Fruit fly (Drosophila melanogaster) whole organism, adult: Measurements from ENCODE around the gene ND-SGDH.

ENCODE experiments used
- CG12768 ChIP-seq: fragments of 200-800 bp; sonication (Bioruptor generic); optimal IDR thresholded peaks from 2 replicates; lab custom pipeline; 2017; ENCODE audit warnings: missing biosample characterization, missing genetic modification characterization, mild to moderate bottlenecking, moderate library complexity, missing genetic modification reagents
- CG1620 ChIP-seq: fragments of 200-800 bp; sonication (Bioruptor generic); optimal IDR thresholded peaks from 2 replicates; lab custom pipeline; 2016; ENCODE audit warnings: missing biosample characterization, missing genetic modification characterization
- CG33017 ChIP-seq: fragments of 200-800 bp; sonication (Bioruptor generic); optimal IDR thresholded peaks from 2 replicates; lab custom pipeline; 2018; ENCODE audit warnings: missing biosample characterization, mild to moderate bottlenecking, missing genetic modification characterization, moderate library complexity
- cic ChIP-seq: fragments of 200-800 bp; sonication (Bioruptor generic); optimal IDR thresholded peaks from 2 replicates; lab custom pipeline; 2017; ENCODE audit warnings: missing biosample characterization, mild to moderate bottlenecking, missing genetic modification characterization, moderate library complexity
- ovo ChIP-seq: fragments of 200-800 bp; sonication (Bioruptor generic); optimal IDR thresholded peaks from 2 replicates; lab custom pipeline; 2016; ENCODE audit warnings: missing biosample characterization, missing genetic modification characterization

DNA sequence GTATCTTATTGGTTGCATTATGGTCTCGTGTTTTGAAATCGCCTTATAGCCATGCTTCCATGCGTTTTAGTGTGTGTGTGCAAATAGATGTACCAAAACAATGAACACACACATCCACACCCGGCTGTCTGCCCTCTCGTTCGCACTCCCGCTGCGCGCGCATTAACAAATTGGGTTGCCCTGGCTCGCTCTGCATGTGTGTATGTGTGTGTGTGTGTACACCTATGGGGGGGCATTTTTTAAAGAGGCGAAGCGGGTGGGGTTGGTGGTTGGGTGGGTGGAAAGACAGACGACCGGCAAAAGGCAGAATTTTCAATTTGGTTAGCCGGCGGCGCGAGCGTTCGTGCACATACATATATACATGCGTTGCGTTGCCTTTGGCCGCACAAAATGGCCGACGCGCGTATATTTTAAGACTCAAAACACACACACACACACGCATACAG lies 14.2 kb downstream of the ND-SGDH start:
- TF ChIP-seq CG1620 (no peak), ovo (no peak), CG33017 (peak; percentile 18), cic (GFP tag; lab: Kevin White, UChicago) (peak; percentile 87), CG12768 (GFP tag; lab: Kevin White, UChicago) (peak; percentile 87)
